Fruit fly (Drosophila melanogaster) whole organism, larva: ENCODE results near the gene CG7794.

Experiments
- noc ChIP-seq: fragments of 200-800 bp; sonication (Bioruptor generic); optimal IDR thresholded peaks from 3 replicates; lab custom pipeline; 2019; ENCODE audit warnings: missing biosample characterization, mild to moderate bottlenecking, missing genetic modification characterization, moderate library complexity

CG7794 gene

dm6 chr3R:18052799-18053586 is 29.5 kb downstream of the CG7794 start, which contains the start of gene htl:
htl (minus strand) TSS chr3R:18052984.
- TF ChIP-seq noc: no peak

dm6 chr3R:18058401-18058800 is 34.9 kb downstream of the CG7794 start:
- TF ChIP-seq noc: no peak

dm6 chr3R:18060551-18060950 is 37.0 kb downstream of the CG7794 start:
- TF ChIP-seq noc: no peak

dm6 chr3R:18063168-18063792 is 39.8 kb downstream of the CG7794 start:
- no peak for TF ChIP-seq noc

dm6 chr3R:18064369-18064768 is 40.9 kb downstream of the CG7794 start:
- TF ChIP-seq noc: no peak

dm6 chr3R:18067930-18068329 is 44.4 kb downstream of the CG7794 start:
- TF ChIP-seq noc: no peak

- no peak for TF ChIP-seq noc
Measured at dm6 chr3R:18072982-18073381, 49.5 kb downstream of the CG7794 start.
